Fruit fly (Drosophila melanogaster): ENCODE data around the gene CG13280.

Gene CG13280

DNA sequence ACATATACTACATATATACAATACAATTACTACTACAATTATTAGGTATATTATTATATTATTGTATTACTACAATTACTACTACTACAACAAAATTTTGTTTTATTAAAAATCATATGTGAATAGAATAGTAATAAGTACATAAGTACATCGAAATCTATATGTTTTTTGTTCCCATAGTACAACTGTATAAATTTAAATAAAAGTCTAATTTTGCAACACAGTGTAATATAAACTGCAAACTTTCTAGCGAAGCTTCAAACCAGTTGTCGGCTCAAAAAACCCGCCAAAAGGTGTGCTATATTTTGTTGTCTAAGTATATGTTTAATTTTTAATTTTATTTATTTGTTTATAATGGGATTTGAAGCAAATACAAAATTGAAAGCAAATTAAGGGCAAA, 38.7 kb upstream of the CG13280 start (continued):
- TF ChIP-seq ERR (GFP tag; optimal IDR thresholded peaks at IDR 0.05) (no peak), vfl (GFP tag; optimal IDR thresholded peaks at IDR 0.05) (no peak), CG14710 (tag; optimal IDR thresholded peaks at IDR 0.05) (peak; percentile 17), sug (tag; optimal IDR thresholded peaks at IDR 0.05) (no peak), Drgx (GFP tag; IDR thresholded peaks at IDR 0.05) (no peak), CG12219 (GFP tag; optimal IDR thresholded peaks at IDR 0.05) (no peak), Lpt (GFP tag; optimal IDR thresholded peaks at IDR 0.05) (no peak), PHDP (tag; optimal IDR thresholded peaks at IDR 0.05) (peak; percentile 41), Atf-2 (GFP tag; optimal IDR thresholded peaks at IDR 0.05) (no peak), row (GFP tag; IDR thresholded peaks at IDR 0.05) (peak; percentile 51; the same call in 2 of the 3 replicates), jumu (GFP tag; optimal IDR thresholded peaks at IDR 0.05) (no peak), HmgD (GFP tag; optimal IDR thresholded peaks at IDR 0.05) (no peak), CG2116 (GFP tag; optimal IDR thresholded peaks at IDR 0.05) (no peak), CG6765 (GFP tag; optimal IDR thresholded peaks at IDR 0.05) (no peak), Abd-B (GFP tag; optimal IDR thresholded peaks at IDR 0.05) (no peak), CG7745 (tag; optimal IDR thresholded peaks at IDR 0.05) (no peak), Mrtf (GFP tag; IDR thresholded peaks at IDR 0.05) (no peak), dpn (GFP tag; optimal IDR thresholded peaks at IDR 0.05) (no peak), vnd (GFP tag; IDR thresholded peaks at IDR 0.05; ENCODE audit: partially characterized antibody) (no peak), CoRest (tag; optimal IDR thresholded peaks at IDR 0.05) (peak; percentile 14), CG13287 (GFP tag; IDR thresholded peaks at IDR 0.05; ENCODE audit: partially characterized antibody) (no peak), CG2199 (GFP tag; IDR thresholded peaks at IDR 0.05) (no peak), CG4617 (GFP tag; optimal IDR thresholded peaks at IDR 0.05; ENCODE audit: borderline replicate concordance) (no peak), corto (GFP tag; optimal IDR thresholded peaks at IDR 0.05) (no peak), zen2 (GFP tag; IDR thresholded peaks at IDR 0.05; ENCODE audit: partially characterized antibody) (no peak), CG32772 (GFP tag; IDR thresholded peaks at IDR 0.05) (no peak), CG4707 (GFP tag; optimal IDR thresholded peaks at IDR 0.05) (no peak), CG2889 (GFP tag; IDR thresholded peaks at IDR 0.05) (peak; percentile 60; the same call in 2 of the 3 replicates), grau (tag; optimal IDR thresholded peaks at IDR 0.05) (peak; percentile 34), CG7556 (GFP tag; optimal IDR thresholded peaks at IDR 0.05) (no peak)

DNA sequence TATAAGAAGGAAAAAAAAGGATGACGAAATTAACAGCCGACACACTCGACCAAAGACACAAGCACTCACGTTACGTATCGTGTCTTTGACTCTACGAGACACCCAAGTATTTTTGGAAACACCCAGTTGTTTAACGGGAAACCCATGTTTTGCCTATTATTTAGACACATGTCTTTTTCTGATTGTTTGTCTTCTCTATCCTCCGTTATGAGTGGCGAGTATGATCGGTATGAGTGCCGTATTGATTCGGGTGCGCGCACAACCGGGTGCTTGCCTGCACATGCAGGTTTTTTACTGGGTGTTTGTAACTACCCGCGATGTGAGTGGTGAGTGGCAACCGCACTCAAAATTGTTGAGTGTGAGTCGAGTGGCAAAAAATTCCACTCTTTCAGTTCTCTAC, 38.2 kb upstream of the CG13280 start:
- TF ChIP-seq CG10366 (GFP tag; IDR thresholded peaks at IDR 0.05) = peak; percentile 9; the same call in 1 of the 2 replicates
- TF ChIP-seq GATAe (GFP tag; conservative IDR thresholded peaks at IDR 0.05) = no peak
- TF ChIP-seq Ets65A (GFP tag) = peak; percentile 78
- no peak for TF ChIP-seq CG6791 (GFP tag; IDR thresholded peaks at IDR 0.05; ENCODE audit: partially characterized antibody)
- TF ChIP-seq zen (tag; optimal IDR thresholded peaks at IDR 0.05) = no peak
- TF ChIP-seq CG8290 (GFP tag; optimal IDR thresholded peaks at IDR 0.05) = no peak
- TF ChIP-seq CG8290 (tag; optimal IDR thresholded peaks at IDR 0.05) = peak in 1 of 2 experiments; percentile 9
- TF ChIP-seq Hr3 (GFP tag; optimal IDR thresholded peaks at IDR 0.05) = no peak
- peak; percentile 79 for TF ChIP-seq CG9437 (GFP tag; optimal IDR thresholded peaks at IDR 0.05)
- no peak for TF ChIP-seq maf-S (GFP tag; optimal IDR thresholded peaks at IDR 0.05)
- peak; percentile 75 for TF ChIP-seq Med (GFP tag)
- TF ChIP-seq CG31441 (GFP tag; IDR thresholded peaks at IDR 0.05) = no peak
- peak in 1 of 2 experiments; percentile 51 for TF ChIP-seq tll (GFP tag; optimal IDR thresholded peaks at IDR 0.05)
- TF ChIP-seq YL-1 (GFP tag; optimal IDR thresholded peaks at IDR 0.05) = no peak
- no peak; the same call in 2 of the 3 replicates for TF ChIP-seq ci (GFP tag; IDR thresholded peaks at IDR 0.05)
- TF ChIP-seq NC2α (GFP tag; optimal IDR thresholded peaks at IDR 0.05) = no peak
- no peak for TF ChIP-seq inv (GFP tag; IDR thresholded peaks at IDR 0.05; ENCODE audit: partially characterized antibody)
- TF ChIP-seq twi (tag; optimal IDR thresholded peaks at IDR 0.05) = peak; percentile 87
- TF ChIP-seq CG2875 (GFP tag; optimal IDR thresholded peaks at IDR 0.05) = no peak
- TF ChIP-seq CG2199 (GFP tag; IDR thresholded peaks at IDR 0.05) = peak; percentile 98
- peak; percentile 94 for TF ChIP-seq z (GFP tag; IDR thresholded peaks at IDR 0.05)
- TF ChIP-seq p53 (GFP tag; optimal IDR thresholded peaks at IDR 0.05) = no peak
- peak; percentile 4 for TF ChIP-seq CG15479 (GFP tag; optimal IDR thresholded peaks at IDR 0.05)
- no peak for TF ChIP-seq CG4328 (GFP tag; optimal IDR thresholded peaks at IDR 0.05)

Data from whole organism, embryonic.